Worm (Caenorhabditis elegans) whole organism, young adult: Measurements from ENCODE around the gene col-90.

Source experiments
- B0035.1 ChIP-seq: sonication (generic microtip); optimal IDR thresholded peaks from 2 replicates; lab custom pipeline; 2016; ENCODE audit warnings: missing genetic modification characterization, mild to moderate bottlenecking, missing compliant biosample characterization, missing genotype, missing genetic modification reagents
- D2030.7 ChIP-seq: fragments of 200-800 bp; sonication (Bioruptor generic); IDR thresholded peaks from 2 replicates; pipeline ENCODE4 v1.3.6; 2022; ENCODE audit warnings: missing genetic modification reagents, missing genetic modification characterization, missing compliant biosample characterization
- F10E7.11 ChIP-seq: sonication (generic microtip); optimal IDR thresholded peaks from 2 replicates; lab custom pipeline; 2017; ENCODE audit warnings: mild to moderate bottlenecking, missing genetic modification characterization, moderate library complexity, missing compliant biosample characterization
- F22D6.2 ChIP-seq: sonication (generic microtip); optimal IDR thresholded peaks from 2 replicates; lab custom pipeline; 2016; ENCODE audit warnings: mild to moderate bottlenecking, missing genetic modification characterization, missing compliant biosample characterization
- F33H1.4 ChIP-seq: fragments of 200-800 bp; sonication (Bioruptor generic); IDR thresholded peaks from 2 replicates; pipeline ENCODE4 v1.3.6; 2022; ENCODE audit warnings: missing genetic modification reagents, missing genetic modification characterization, missing compliant biosample characterization
- K12H6.12 ChIP-seq: fragments of 200-800 bp; sonication (Bioruptor generic); optimal IDR thresholded peaks from 2 replicates; lab custom pipeline; 2018; ENCODE audit warnings: mild to moderate bottlenecking, missing genetic modification characterization, missing compliant biosample characterization
- T26A5.8 ChIP-seq: sonication (generic microtip); optimal IDR thresholded peaks from 2 replicates; lab custom pipeline; 2016; ENCODE audit warnings: missing genetic modification characterization, missing compliant biosample characterization
- ama-1 ChIP-seq, 3 experiments: fragments of 150-350 bp in 1 of 3; sonication (generic microtip) in 2 of 3; optimal IDR thresholded peaks; 2 replicates each; lab custom pipeline; 2014 to 2018; ENCODE audit warnings: missing biosample characterization in 2 of 3, missing genetic modification characterization in 2 of 3, missing genetic modification reagents in 2 of 3
- aptf-2 ChIP-seq: fragments of 200-800 bp; sonication (Bioruptor generic); conservative IDR thresholded peaks from 2 replicates; pipeline ENCODE4 v1.3.6; 2022; ENCODE audit warnings: missing genetic modification reagents, missing genetic modification characterization, missing compliant biosample characterization
- attf-3 ChIP-seq: fragments of 200-800 bp; sonication (Bioruptor generic); conservative IDR thresholded peaks from 2 replicates; pipeline ENCODE4 v1.3.6; 2022; ENCODE audit warnings: missing genetic modification reagents, missing genetic modification characterization, missing compliant biosample characterization
- attf-5 ChIP-seq: fragments of 200-800 bp; sonication (Bioruptor generic); optimal IDR thresholded peaks from 2 replicates; lab custom pipeline; 2018; ENCODE audit warnings: mild to moderate bottlenecking, missing genetic modification characterization, missing compliant biosample characterization
- bed-1 ChIP-seq: fragments of 200-800 bp; sonication (Bioruptor generic); IDR thresholded peaks from 2 replicates; pipeline ENCODE4 v1.3.6; 2022; ENCODE audit warnings: missing genetic modification reagents, missing genetic modification characterization, missing compliant biosample characterization
- bed-2 ChIP-seq: fragments of 200-800 bp; sonication (Bioruptor generic); IDR thresholded peaks from 2 replicates; pipeline ENCODE4 v1.3.6; 2022; ENCODE audit warnings: missing genetic modification reagents, missing genetic modification characterization, missing compliant biosample characterization
- cebp-1 ChIP-seq, 2 experiments: fragments of 200-800 bp in 1 of 2; sonication (Bioruptor generic) in 1 of 2; sonication (generic microtip) in 1 of 2; IDR thresholded peaks in 1 of 2; optimal IDR thresholded peaks in 1 of 2; 2 replicates each; pipeline versions ENCODE4 v1.3.6 to Lab custom; 2017 to 2022; ENCODE audit warnings: missing compliant biosample characterization in 2 of 2, missing genetic modification characterization in 2 of 2, mild to moderate bottlenecking in 1 of 2, missing genetic modification reagents in 1 of 2, moderate library complexity in 1 of 2
- cebp-2 ChIP-seq: fragments of 200-800 bp; sonication (Bioruptor generic); IDR thresholded peaks from 2 replicates; pipeline ENCODE4 v1.3.6; 2022; ENCODE audit warnings: missing genetic modification characterization, missing compliant biosample characterization
- ceh-58 ChIP-seq: fragments of 200-800 bp; sonication (Bioruptor generic); IDR thresholded peaks from 2 replicates; pipeline ENCODE4 v1.3.6; 2022; ENCODE audit warnings: missing genetic modification characterization, missing compliant biosample characterization
- dpl-1 ChIP-seq: fragments of 150-350 bp; optimal IDR thresholded peaks from 2 replicates; lab custom pipeline; 2014; ENCODE audit warnings: missing biosample characterization, missing genetic modification reagents, missing genetic modification characterization
- efl-1 ChIP-seq: fragments of 150-350 bp; optimal IDR thresholded peaks from 2 replicates; lab custom pipeline; 2014; ENCODE audit warnings: missing biosample characterization, missing genetic modification reagents, missing genetic modification characterization
- egl-44 ChIP-seq: fragments of 200-800 bp; sonication (Bioruptor generic); IDR thresholded peaks from 2 replicates; pipeline ENCODE4 v1.3.6; 2022; ENCODE audit warnings: missing genetic modification reagents, missing genetic modification characterization, missing compliant biosample characterization
- gei-17 ChIP-seq: fragments of 200-800 bp; sonication (Bioruptor generic); optimal IDR thresholded peaks from 2 replicates; lab custom pipeline; 2018; ENCODE audit warnings: mild to moderate bottlenecking, missing genetic modification characterization, missing compliant biosample characterization
- hmg-1.2 ChIP-seq: fragments of 200-800 bp; sonication (Bioruptor generic); IDR thresholded peaks from 2 replicates; pipeline ENCODE4 v1.3.6; 2022; ENCODE audit warnings: missing genetic modification reagents, missing genetic modification characterization, missing compliant biosample characterization
- hsf-1 ChIP-seq: fragments of 200-800 bp; sonication (Bioruptor generic); IDR thresholded peaks from 2 replicates; pipeline ENCODE4 v1.3.6; 2022; ENCODE audit warnings: missing genetic modification reagents, missing genetic modification characterization, missing compliant biosample characterization
- lag-1 ChIP-seq: fragments of 200-800 bp; sonication (Bioruptor generic); IDR thresholded peaks from 2 replicates; pipeline ENCODE4 v1.3.6; 2022; ENCODE audit warnings: missing genetic modification reagents, missing genetic modification characterization, missing compliant biosample characterization
- lin-54 ChIP-seq: fragments of 200-800 bp; sonication (Bioruptor generic); optimal IDR thresholded peaks from 2 replicates; lab custom pipeline; 2018; ENCODE audit warnings: mild to moderate bottlenecking, missing genetic modification characterization, missing compliant biosample characterization
- lir-1 ChIP-seq: fragments of 200-800 bp; sonication (Bioruptor generic); conservative IDR thresholded peaks from 2 replicates; pipeline ENCODE4 v1.3.6; 2022; ENCODE audit warnings: missing genetic modification reagents, missing genetic modification characterization, missing compliant biosample characterization
- lsl-1 ChIP-seq: fragments of 200-800 bp; sonication (Bioruptor generic); optimal IDR thresholded peaks from 2 replicates; lab custom pipeline; 2018; ENCODE audit warnings: mild to moderate bottlenecking, missing genetic modification characterization, moderate library complexity, missing compliant biosample characterization
- madf-6 ChIP-seq: fragments of 200-800 bp; sonication (Bioruptor generic); IDR thresholded peaks from 2 replicates; pipeline ENCODE4 v1.3.6; 2022; ENCODE audit warnings: missing genetic modification reagents, missing genetic modification characterization, missing compliant biosample characterization
- madf-8 ChIP-seq: fragments of 200-800 bp; sonication (Bioruptor generic); conservative IDR thresholded peaks from 2 replicates; pipeline ENCODE4 v1.3.6; 2022; ENCODE audit warnings: missing genetic modification reagents, missing genetic modification characterization, missing compliant biosample characterization
- mcd-1 ChIP-seq: fragments of 200-800 bp; sonication (Bioruptor generic); IDR thresholded peaks from 2 replicates; pipeline ENCODE4 v1.3.6; 2022; ENCODE audit warnings: missing genetic modification reagents, missing genetic modification characterization, missing compliant biosample characterization
- mes-4 ChIP-seq: sonication (generic microtip); optimal IDR thresholded peaks from 2 replicates; lab custom pipeline; 2016; ENCODE audit warnings: missing genotype, missing genetic modification characterization, missing compliant biosample characterization
- nfyb-1 ChIP-seq: fragments of 200-800 bp; sonication (Bioruptor generic); IDR thresholded peaks from 2 replicates; pipeline ENCODE4 v1.3.6; 2022; ENCODE audit warnings: missing genetic modification reagents, missing genetic modification characterization, missing compliant biosample characterization
- nhr-80 ChIP-seq: sonication (generic microtip); optimal IDR thresholded peaks from 2 replicates; lab custom pipeline; 2016; ENCODE audit warnings: missing genetic modification characterization, missing compliant biosample characterization
- pha-4 ChIP-seq: fragments of 150-350 bp; sonication (generic microtip); optimal IDR thresholded peaks from 2 replicates; lab custom pipeline; 2014; ENCODE audit warnings: missing biosample characterization, missing genetic modification reagents, missing genetic modification characterization
- snpc-3.4 ChIP-seq: sonication (generic microtip); optimal IDR thresholded peaks from 2 replicates; lab custom pipeline; 2017; ENCODE audit warnings: missing genetic modification characterization, mild to moderate bottlenecking, missing compliant biosample characterization, antibody characterized with exemption, moderate library complexity, missing genotype, missing genetic modification reagents
- somi-1 ChIP-seq: fragments of 200-800 bp; sonication (Bioruptor generic); optimal IDR thresholded peaks from 2 replicates; lab custom pipeline; 2018; ENCODE audit warnings: mild to moderate bottlenecking, missing genetic modification characterization, missing compliant biosample characterization
- tbp1 ChIP-seq: fragments of 200-800 bp; sonication (Bioruptor generic); optimal IDR thresholded peaks from 2 replicates; lab custom pipeline; 2018; ENCODE audit warnings: mild to moderate bottlenecking, missing genetic modification characterization, missing compliant biosample characterization
- unc-130 ChIP-seq: sonication (generic microtip); optimal IDR thresholded peaks from 2 replicates; lab custom pipeline; 2016; ENCODE audit warnings: missing genetic modification reagents, missing genetic modification characterization, missing compliant biosample characterization
- unc-62 ChIP-seq: fragments of 150-350 bp; optimal IDR thresholded peaks from 2 replicates; lab custom pipeline; 2014; ENCODE audit warnings: missing biosample characterization, missing genetic modification reagents, missing genetic modification characterization
- xnd-1 ChIP-seq: sonication (generic microtip); optimal IDR thresholded peaks from 2 replicates; lab custom pipeline; 2016; ENCODE audit warnings: missing genotype, missing genetic modification reagents, missing genetic modification characterization, missing compliant biosample characterization
- ztf-18 ChIP-seq: sonication (generic microtip); optimal IDR thresholded peaks from 2 replicates; lab custom pipeline; 2016; ENCODE audit warnings: missing genotype, mild to moderate bottlenecking, missing genetic modification characterization, missing compliant biosample characterization
- ztf-22 ChIP-seq: fragments of 200-800 bp; sonication (Bioruptor generic); optimal IDR thresholded peaks from 2 replicates; lab custom pipeline; 2018; ENCODE audit warnings: mild to moderate bottlenecking, missing genetic modification characterization, moderate library complexity, missing compliant biosample characterization

The col-90 gene

DNA sequence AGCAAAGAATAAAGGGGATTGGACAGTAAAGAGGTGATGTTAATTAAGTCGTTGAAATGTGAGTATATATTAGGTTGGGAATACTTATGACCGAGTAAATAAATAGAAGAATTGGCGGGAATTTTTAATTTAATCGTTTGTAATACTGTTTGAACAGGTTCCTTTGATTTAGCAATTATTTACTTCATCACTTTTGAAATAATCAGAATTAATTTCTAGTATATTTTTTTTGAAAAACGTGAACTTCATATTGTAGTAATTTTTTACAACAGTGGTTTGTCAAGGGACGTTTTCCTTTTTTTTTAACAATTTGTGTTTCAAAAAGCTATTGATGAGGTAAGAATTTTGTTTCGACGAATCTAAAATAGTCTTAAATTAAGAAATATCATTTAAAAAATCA, 26.4 kb upstream of the col-90 start, which contains the start of gene C29E4.17:
Gene C29E4.17, plus strand, starts transcription at position 301 of the 400 bp plus-strand sequence.
- TF ChIP-seq F10E7.11 (tag; lab: Kevin White, UChicago) (no peak), hsf-1 (GFP tag; lab: Robert Waterston, UW) (no peak), pha-4 (tag; lab: Kevin White, UChicago) (no peak), ceh-58 (GFP tag; lab: Robert Waterston, UW) (no peak), hmg-1.2 (no peak), unc-62 (GFP tag; lab: Kevin White, UChicago) (no peak), mes-4 (no peak)

- TF ChIP-seq lir-1 (GFP tag; lab: Robert Waterston, UW) = no peak
- TF ChIP-seq mcd-1 (GFP tag; lab: Robert Waterston, UW) = no peak
- no peak for TF ChIP-seq ztf-22 (GFP tag; lab: Kevin White, UChicago)
- TF ChIP-seq bed-2 = no peak
- no peak for TF ChIP-seq tbp1
- TF ChIP-seq somi-1 (GFP tag; lab: Kevin White, UChicago) = no peak
- no peak for TF ChIP-seq snpc-3.4
- no peak for TF ChIP-seq T26A5.8 (tag; lab: Kevin White, UChicago)
- no peak for TF ChIP-seq gei-17 (GFP tag; lab: Kevin White, UChicago)
- no peak for TF ChIP-seq aptf-2 (GFP tag; lab: Robert Waterston, UW)
- TF ChIP-seq bed-1 = no peak
- TF ChIP-seq egl-44 (GFP tag; lab: Robert Waterston, UW) = no peak
- TF ChIP-seq cebp-2 (GFP tag; lab: Robert Waterston, UW) = no peak
- TF ChIP-seq efl-1 (GFP tag; lab: Kevin White, UChicago) = no peak
Observed at ce11 chrIII:7924821-7925220, 23.8 kb upstream of the col-90 start, which contains the start of gene tag-250. Gene tag-250, minus strand, starts transcription at chrIII:7924921.

DNA sequence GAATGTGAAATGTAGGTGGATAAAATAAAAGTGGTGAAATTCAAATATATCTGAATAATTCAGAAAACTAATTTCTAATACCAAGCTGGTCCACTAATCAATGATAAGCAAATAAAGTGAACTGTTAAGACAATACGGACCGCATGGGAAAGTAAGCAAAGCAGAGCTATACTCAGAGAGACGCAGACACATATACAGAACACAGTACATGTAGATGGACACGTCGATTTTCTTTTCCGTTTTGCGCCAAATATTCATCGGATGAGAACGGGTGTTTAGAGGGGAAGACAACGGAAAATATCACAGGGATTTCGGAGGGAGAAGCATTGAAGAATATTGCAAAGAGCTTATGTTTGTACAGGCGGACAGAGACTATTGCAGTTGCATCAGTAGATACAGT, 22.7 kb upstream of the col-90 start:
- peak; percentile 36; the same call in 1 of the 2 replicates for TF ChIP-seq hmg-1.2
- no peak for TF ChIP-seq ceh-58 (GFP tag; lab: Robert Waterston, UW)

ce11 chrIII:7928549-7929129, 20.0 kb upstream of the col-90 start, which contains the start of the genes C29E4.13 and npp-15:
Gene C29E4.13, minus strand, starts transcription at chrIII:7928717.
Gene npp-15, plus strand, starts transcription at chrIII:7929043.
- TF ChIP-seq ama-1 (optimal IDR thresholded peaks at IDR 0.05; lab: Kevin White, UChicago) (no peak), ama-1 (GFP tag; optimal IDR thresholded peaks at IDR 0.05; lab: Kevin White, UChicago) (no peak), nhr-80 (tag; lab: Kevin White, UChicago) (peak; percentile 15), tbp1 (peak; percentile 1), F33H1.4 (GFP tag; lab: Robert Waterston, UW) (peak; percentile 82), cebp-1 (GFP tag; IDR thresholded peaks at IDR 0.05; lab: Robert Waterston, UW) (no peak), cebp-1 (tag; optimal IDR thresholded peaks at IDR 0.05; lab: Kevin White, UChicago) (peak; percentile 18), madf-6 (peak; percentile 80), madf-8 (GFP tag; lab: Robert Waterston, UW) (peak; percentile 55), ztf-18 (tag; lab: Kevin White, UChicago) (peak; percentile 90), nfyb-1 (GFP tag; lab: Robert Waterston, UW) (no peak), D2030.7 (peak; percentile 50), lag-1 (no peak), efl-1 (GFP tag; lab: Kevin White, UChicago) (peak; percentile 87), B0035.1 (tag; lab: Kevin White, UChicago) (no peak), unc-130 (GFP tag; lab: Kevin White, UChicago) (peak; percentile 9), lsl-1 (GFP tag; lab: Kevin White, UChicago) (peak; percentile 73), dpl-1 (GFP tag; lab: Kevin White, UChicago) (peak; percentile 72), F22D6.2 (tag; lab: Kevin White, UChicago) (no peak), K12H6.12 (no peak), attf-5 (GFP tag; lab: Kevin White, UChicago) (peak; percentile 46), xnd-1 (tag; lab: Kevin White, UChicago) (peak; percentile 60), lin-54 (peak; percentile 55), attf-3 (GFP tag; lab: Robert Waterston, UW) (peak; percentile 53; the same call in 1 of the 2 replicates)
